Worm (Caenorhabditis elegans) whole organism, early embryonic: ENCODE data around the gene T06D4.2.

Source experiments
- B0310.2 ChIP-seq: sonication (generic microtip); optimal IDR thresholded peaks from 2 replicates; lab custom pipeline; 2016; ENCODE audit warnings: mild to moderate bottlenecking, missing genetic modification characterization, missing compliant biosample characterization
- F13C5.2 ChIP-seq: sonication (generic microtip); optimal IDR thresholded peaks from 2 replicates; lab custom pipeline; 2017; ENCODE audit warnings: mild to moderate bottlenecking, missing genetic modification characterization, inconsistent platforms, missing compliant biosample characterization
- aly-1 ChIP-seq: sonication (generic microtip); optimal IDR thresholded peaks from 2 replicates; lab custom pipeline; 2016; ENCODE audit warnings: missing genetic modification characterization, missing compliant biosample characterization
- ama-1 ChIP-seq: fragments of 150-350 bp; optimal IDR thresholded peaks from 2 replicates; lab custom pipeline; 2014
- ceh-13 ChIP-seq: fragments of 200-800 bp; sonication (Bioruptor generic); optimal IDR thresholded peaks from 2 replicates; lab custom pipeline; 2018; ENCODE audit warnings: mild to moderate bottlenecking, missing genetic modification characterization, missing compliant biosample characterization
- ceh-36 ChIP-seq: sonication (generic microtip); optimal IDR thresholded peaks from 2 replicates; lab custom pipeline; 2016; ENCODE audit warnings: missing genetic modification characterization, inconsistent platforms, missing compliant biosample characterization
- ets-7 ChIP-seq: sonication (generic microtip); optimal IDR thresholded peaks from 2 replicates; lab custom pipeline; 2016; ENCODE audit warnings: missing genotype, missing genetic modification characterization, missing compliant biosample characterization
- flt-1 ChIP-seq: fragments of 200-800 bp; sonication (Bioruptor generic); IDR thresholded peaks from 2 replicates; pipeline ENCODE4 v1.3.6; 2022; ENCODE audit warnings: missing genetic modification characterization, missing compliant biosample characterization
- hmbx-1 ChIP-seq: sonication (generic microtip); optimal IDR thresholded peaks from 2 replicates; lab custom pipeline; 2016; ENCODE audit warnings: mild to moderate bottlenecking, missing genetic modification characterization, missing compliant biosample characterization
- hmg-4 ChIP-seq: fragments of 200-800 bp; sonication (Bioruptor generic); optimal IDR thresholded peaks from 2 replicates; lab custom pipeline; 2018; ENCODE audit warnings: mild to moderate bottlenecking, missing genetic modification characterization, missing compliant biosample characterization
- hnd-1 ChIP-seq: sonication (generic microtip); optimal IDR thresholded peaks from 2 replicates; lab custom pipeline; 2016; ENCODE audit warnings: missing genetic modification characterization, missing compliant biosample characterization
- pes-1 ChIP-seq: fragments of 200-800 bp; sonication (Bioruptor generic); IDR thresholded peaks from 2 replicates; pipeline ENCODE4 v1.3.6; 2022; ENCODE audit warnings: missing genetic modification reagents, missing genetic modification characterization, missing compliant biosample characterization
- scrt-1 ChIP-seq: fragments of 200-800 bp; sonication (Bioruptor generic); IDR thresholded peaks from 2 replicates; pipeline ENCODE4 v1.3.6; 2022; ENCODE audit warnings: missing genetic modification characterization, missing compliant biosample characterization
- sea-1 ChIP-seq: fragments of 200-800 bp; sonication (Bioruptor generic); conservative IDR thresholded peaks from 2 replicates; pipeline ENCODE4 v1.3.6; 2022; ENCODE audit warnings: missing genetic modification characterization, missing compliant biosample characterization
- tbx-11 ChIP-seq: fragments of 200-800 bp; sonication (Bioruptor generic); IDR thresholded peaks from 2 replicates; pipeline ENCODE4 v1.3.6; 2022; ENCODE audit warnings: missing genetic modification characterization, missing compliant biosample characterization
- tbx-37 ChIP-seq: fragments of 200-800 bp; sonication (Bioruptor generic); conservative IDR thresholded peaks from 2 replicates; pipeline ENCODE4 v1.3.6; 2022; ENCODE audit warnings: missing genetic modification reagents, missing genetic modification characterization, missing compliant biosample characterization
- tra-4 ChIP-seq: sonication (generic microtip); optimal IDR thresholded peaks from 2 replicates; lab custom pipeline; 2017; ENCODE audit warnings: missing genetic modification characterization, missing compliant biosample characterization

The T06D4.2 gene

DNA sequence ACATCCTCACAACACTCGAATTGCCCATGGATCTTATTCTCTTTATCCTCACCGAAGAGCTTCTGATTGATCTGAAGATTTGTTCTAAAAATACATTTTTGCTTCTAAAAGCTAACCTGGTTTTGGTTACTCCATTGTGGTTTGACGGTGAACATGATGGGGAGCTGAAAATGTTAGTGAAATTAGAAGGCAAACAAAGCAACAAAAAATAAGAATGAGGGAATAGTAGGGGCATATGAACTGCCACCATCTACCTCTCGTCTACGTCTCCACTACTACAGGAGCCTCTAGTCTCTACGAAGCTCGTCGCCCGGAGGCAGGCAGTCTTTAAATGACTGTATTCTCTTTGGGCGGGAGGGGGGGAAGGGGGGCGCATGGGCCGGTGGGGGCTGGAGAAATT is at the start of gene T06D4.2:
Gene T06D4.2 (minus strand): TSS at position 170 of the 400 bp plus-strand sequence.
- TF ChIP-seq tbx-11 (GFP tag; lab: Robert Waterston, UW) (no peak), aly-1 (tag; lab: Kevin White, UChicago) (no peak), hmbx-1 (tag; lab: Kevin White, UChicago) (no peak), ceh-13 (GFP tag; lab: Kevin White, UChicago) (no peak), tbx-37 (GFP tag; lab: Robert Waterston, UW) (no peak), ets-7 (tag; lab: Kevin White, UChicago) (no peak), ama-1 (lab: Kevin White, UChicago) (no peak), F13C5.2 (tag; lab: Kevin White, UChicago) (no peak), flt-1 (GFP tag; lab: Robert Waterston, UW) (no peak), hnd-1 (tag; lab: Kevin White, UChicago) (no peak), hmg-4 (GFP tag; lab: Kevin White, UChicago) (no peak), sea-1 (no peak), pes-1 (GFP tag; lab: Robert Waterston, UW) (no peak), scrt-1 (GFP tag; lab: Robert Waterston, UW) (no peak)

DNA sequence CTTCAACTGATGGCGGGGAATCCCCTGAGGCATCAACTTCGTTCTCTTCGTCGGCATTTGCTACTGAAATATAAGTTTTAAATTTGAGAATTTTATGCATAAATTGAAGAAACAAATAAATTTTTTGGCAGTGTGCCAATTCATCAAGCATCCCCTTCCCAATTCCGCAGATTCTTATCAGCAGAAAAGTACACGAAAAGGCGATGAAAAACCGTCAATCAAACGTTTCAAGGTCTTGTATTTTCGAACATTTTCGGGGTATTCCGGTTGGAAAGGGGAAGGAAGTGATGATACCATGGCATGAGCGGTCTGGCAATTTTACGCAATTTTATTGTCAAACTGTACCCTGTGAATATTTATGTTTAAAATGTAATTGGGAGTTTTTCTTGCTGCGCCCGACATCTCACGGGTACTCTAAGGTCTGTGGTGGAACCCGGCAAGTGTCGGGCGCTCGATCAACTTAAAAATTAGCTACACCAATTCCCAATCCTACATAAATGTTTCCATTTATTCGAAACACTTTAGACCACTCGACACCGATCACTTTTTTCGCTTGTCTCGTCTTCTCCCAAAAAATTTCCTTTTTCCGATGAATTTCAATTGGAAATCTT is 49.3 kb upstream of the T06D4.2 start:
- no peak for TF ChIP-seq hmg-4 (GFP tag; lab: Kevin White, UChicago)
- no peak for TF ChIP-seq tbx-11 (GFP tag; lab: Robert Waterston, UW)
- no peak for TF ChIP-seq flt-1 (GFP tag; lab: Robert Waterston, UW)
- TF ChIP-seq tra-4 (tag; lab: Kevin White, UChicago) = no peak
- no peak for TF ChIP-seq tbx-37 (GFP tag; lab: Robert Waterston, UW)
- no peak for TF ChIP-seq ceh-13 (GFP tag; lab: Kevin White, UChicago)
- no peak for TF ChIP-seq hnd-1 (tag; lab: Kevin White, UChicago)
- no peak for TF ChIP-seq F13C5.2 (tag; lab: Kevin White, UChicago)
- no peak for TF ChIP-seq sea-1
- no peak for TF ChIP-seq ama-1 (lab: Kevin White, UChicago)
- no peak for TF ChIP-seq scrt-1 (GFP tag; lab: Robert Waterston, UW)
- TF ChIP-seq B0310.2 = no peak
- no peak for TF ChIP-seq aly-1 (tag; lab: Kevin White, UChicago)

ce11 chrII:3429400-3429799 is 43.7 kb upstream of the T06D4.2 start, which contains the start of gene C16C8.18:
Gene C16C8.18 (plus strand): TSS chrII:3429700.
- TF ChIP-seq aly-1 (tag; lab: Kevin White, UChicago) = no peak
- TF ChIP-seq pes-1 (GFP tag; lab: Robert Waterston, UW) = no peak
- no peak for TF ChIP-seq hnd-1 (tag; lab: Kevin White, UChicago)
- TF ChIP-seq hmbx-1 (tag; lab: Kevin White, UChicago) = no peak
- TF ChIP-seq ceh-36 (tag; lab: Kevin White, UChicago) = no peak
- TF ChIP-seq tra-4 (tag; lab: Kevin White, UChicago) = no peak
- no peak for TF ChIP-seq F13C5.2 (tag; lab: Kevin White, UChicago)
- no peak for TF ChIP-seq tbx-37 (GFP tag; lab: Robert Waterston, UW)
- TF ChIP-seq ets-7 (tag; lab: Kevin White, UChicago) = no peak
- TF ChIP-seq flt-1 (GFP tag; lab: Robert Waterston, UW) = no peak
- TF ChIP-seq hmg-4 (GFP tag; lab: Kevin White, UChicago) = no peak
- no peak for TF ChIP-seq ama-1 (lab: Kevin White, UChicago)
- no peak for TF ChIP-seq B0310.2
- no peak for TF ChIP-seq tbx-11 (GFP tag; lab: Robert Waterston, UW)
- no peak for TF ChIP-seq sea-1
- no peak for TF ChIP-seq ceh-13 (GFP tag; lab: Kevin White, UChicago)

DNA sequence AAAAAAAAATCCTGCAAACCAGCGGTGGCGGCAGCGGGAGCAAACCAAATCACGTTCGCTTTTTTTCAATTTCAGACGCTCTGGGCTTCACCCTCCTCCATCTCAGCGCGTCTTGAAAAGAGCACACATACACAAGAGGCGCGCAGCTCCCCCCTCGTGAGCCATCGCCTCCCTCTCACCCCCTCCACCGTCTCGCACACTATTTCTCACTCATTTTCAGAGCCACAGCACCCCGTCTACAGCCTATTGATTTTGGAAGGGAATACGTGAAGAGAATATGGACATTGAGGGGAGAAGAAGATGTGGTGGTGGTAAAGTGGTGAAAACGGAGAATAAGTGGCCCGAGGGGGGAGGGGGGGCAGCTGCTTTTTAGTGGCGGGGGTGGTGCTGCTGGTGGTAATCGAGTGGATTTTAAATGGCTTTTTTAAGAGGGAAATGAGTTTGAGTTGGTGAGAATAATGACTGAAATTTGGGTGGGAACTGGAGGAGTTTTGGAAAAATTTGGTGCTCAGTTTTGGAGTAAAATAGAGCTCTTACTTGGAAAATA is 42.5 kb upstream of the T06D4.2 start:
- TF ChIP-seq tra-4 (tag; lab: Kevin White, UChicago) (no peak), F13C5.2 (tag; lab: Kevin White, UChicago) (no peak), hmbx-1 (tag; lab: Kevin White, UChicago) (no peak), pes-1 (GFP tag; lab: Robert Waterston, UW) (no peak), ceh-13 (GFP tag; lab: Kevin White, UChicago) (no peak), flt-1 (GFP tag; lab: Robert Waterston, UW) (no peak), hnd-1 (tag; lab: Kevin White, UChicago) (no peak), tbx-11 (GFP tag; lab: Robert Waterston, UW) (no peak), tbx-37 (GFP tag; lab: Robert Waterston, UW) (no peak), ama-1 (lab: Kevin White, UChicago) (no peak), hmg-4 (GFP tag; lab: Kevin White, UChicago) (no peak), B0310.2 (no peak), sea-1 (no peak), scrt-1 (GFP tag; lab: Robert Waterston, UW) (no peak), aly-1 (tag; lab: Kevin White, UChicago) (no peak), ets-7 (tag; lab: Kevin White, UChicago) (no peak), ceh-36 (tag; lab: Kevin White, UChicago) (no peak)

DNA sequence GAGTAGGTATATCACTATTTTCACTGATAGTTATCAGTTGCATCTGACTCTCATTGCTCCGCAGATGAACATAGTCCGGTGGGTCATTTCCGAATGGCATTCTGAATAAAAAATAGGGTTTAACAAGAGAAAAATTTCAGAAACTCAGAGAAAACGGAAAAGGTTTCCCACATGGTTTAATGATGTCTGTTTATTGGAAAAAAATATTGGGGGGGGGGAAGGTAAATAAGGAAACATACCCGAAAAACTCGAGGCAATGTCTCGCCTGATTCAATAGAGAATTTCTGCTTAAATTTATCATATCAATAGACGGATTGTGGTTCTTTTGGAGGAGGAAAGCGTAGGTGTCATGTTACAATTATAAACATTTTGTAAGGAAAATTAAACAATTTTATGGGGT is 39.7 kb upstream of the T06D4.2 start, which contains the start of gene nep-11:
Gene nep-11 (minus strand): TSS at position 101 of the 400 bp plus-strand sequence.
- no peak for TF ChIP-seq ceh-36 (tag; lab: Kevin White, UChicago)
- TF ChIP-seq tbx-37 (GFP tag; lab: Robert Waterston, UW) = no peak
- TF ChIP-seq pes-1 (GFP tag; lab: Robert Waterston, UW) = no peak
- no peak for TF ChIP-seq flt-1 (GFP tag; lab: Robert Waterston, UW)
- TF ChIP-seq scrt-1 (GFP tag; lab: Robert Waterston, UW) = no peak
- TF ChIP-seq aly-1 (tag; lab: Kevin White, UChicago) = no peak
- TF ChIP-seq ama-1 (lab: Kevin White, UChicago) = no peak
- TF ChIP-seq hmbx-1 (tag; lab: Kevin White, UChicago) = no peak
- TF ChIP-seq ets-7 (tag; lab: Kevin White, UChicago) = no peak
- TF ChIP-seq B0310.2 = no peak
- no peak for TF ChIP-seq hmg-4 (GFP tag; lab: Kevin White, UChicago)
- no peak for TF ChIP-seq F13C5.2 (tag; lab: Kevin White, UChicago)
- no peak for TF ChIP-seq tbx-11 (GFP tag; lab: Robert Waterston, UW)
- TF ChIP-seq tra-4 (tag; lab: Kevin White, UChicago) = no peak

DNA sequence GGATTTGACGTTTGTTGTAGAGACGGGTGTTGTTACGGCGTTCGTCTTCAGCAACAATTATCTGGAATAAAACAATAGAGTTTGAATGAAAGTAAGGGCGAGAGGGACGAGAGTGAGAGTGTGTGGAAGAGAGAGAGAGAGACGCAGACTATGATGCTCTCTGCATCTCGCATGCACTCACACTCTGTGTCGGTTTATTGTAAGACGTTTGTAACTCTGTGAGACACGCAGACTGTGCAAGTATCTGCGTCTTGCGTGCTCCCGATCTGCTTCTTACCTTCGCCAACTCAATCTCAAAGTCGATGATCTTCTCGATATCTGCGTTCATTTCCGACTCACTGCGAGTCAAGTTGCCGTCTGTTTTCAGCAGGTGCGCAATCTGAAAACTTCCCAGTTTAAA is 37.2 kb upstream of the T06D4.2 start:
- TF ChIP-seq hmg-4 (GFP tag; lab: Kevin White, UChicago) (no peak), tra-4 (tag; lab: Kevin White, UChicago) (no peak), ama-1 (lab: Kevin White, UChicago) (no peak), ets-7 (tag; lab: Kevin White, UChicago) (no peak), sea-1 (no peak)
